Fruit fly (Drosophila melanogaster) whole organism, embryonic: ENCODE data around the gene Dap160.
A peak's percentile ranks its signal among the peaks of the same experiment; 100 is the strongest.

Source experiments
- Adf1 ChIP-seq: fragments of 200-800 bp; sonication (Bioruptor generic); IDR thresholded peaks from 2 replicates; pipeline ENCODE4 v1.3.6; 2022; ENCODE audit warnings: missing biosample characterization, missing genetic modification characterization
- B-H1 ChIP-seq: fragments of 200-800 bp; sonication (Bioruptor generic); IDR thresholded peaks from 3 replicates; pipeline ENCODE4 v1.3.6; 2022; ENCODE audit warnings: missing biosample characterization, missing genetic modification characterization
- CG10321 ChIP-seq: fragments of 200-800 bp; sonication (Bioruptor generic); IDR thresholded peaks from 2 replicates; pipeline ENCODE4 v1.3.6; 2022; ENCODE audit warnings: missing biosample characterization, missing genetic modification characterization
- CG11696 ChIP-seq: fragments of 200-800 bp; sonication (Bioruptor generic); IDR thresholded peaks from 2 replicates; pipeline ENCODE4 v1.3.6; 2022; ENCODE audit warnings: missing biosample characterization, missing genetic modification characterization
- CG13287 ChIP-seq: fragments of 200-800 bp; sonication (Bioruptor generic); IDR thresholded peaks from 2 replicates; pipeline ENCODE4 v1.3.6; 2022; ENCODE audit warnings: missing biosample characterization, missing genetic modification characterization; ENCODE audit not compliant: partially characterized antibody
- CG13775 ChIP-seq: fragments of 200-800 bp; sonication (Bioruptor generic); optimal IDR thresholded peaks from 3 replicates; lab custom pipeline; 2017; ENCODE audit warnings: missing biosample characterization, mild to moderate bottlenecking, missing genetic modification characterization
- CG14014 ChIP-seq: fragments of 200-800 bp; sonication (Bioruptor generic); IDR thresholded peaks from 2 replicates; pipeline ENCODE4 v1.3.6; 2022; ENCODE audit warnings: missing biosample characterization, missing genetic modification characterization
- CG14441 ChIP-seq: fragments of 200-800 bp; sonication (Bioruptor generic); IDR thresholded peaks from 2 replicates; pipeline ENCODE4 v1.3.6; 2022; ENCODE audit warnings: missing biosample characterization, missing genetic modification characterization
- CG15269 ChIP-seq: fragments of 200-800 bp; sonication (Bioruptor generic); optimal IDR thresholded peaks from 2 replicates; lab custom pipeline; 2018; ENCODE audit warnings: missing biosample characterization, mild to moderate bottlenecking, missing genetic modification characterization, moderate library complexity
- CG15514 ChIP-seq: fragments of 200-800 bp; sonication (Bioruptor generic); optimal IDR thresholded peaks from 3 replicates; lab custom pipeline; 2017; ENCODE audit warnings: missing biosample characterization, missing genetic modification characterization, mild to moderate bottlenecking, moderate library complexity, missing genetic modification reagents
- CG1603 ChIP-seq: fragments of 200-800 bp; sonication (Bioruptor generic); optimal IDR thresholded peaks from 2 replicates; lab custom pipeline; 2019; ENCODE audit warnings: missing biosample characterization, mild to moderate bottlenecking, missing genetic modification characterization, moderate library complexity
- CG18599 ChIP-seq: fragments of 200-800 bp; sonication (Bioruptor generic); optimal IDR thresholded peaks from 3 replicates; lab custom pipeline; 2017; ENCODE audit warnings: missing biosample characterization, missing genetic modification characterization, mild to moderate bottlenecking, moderate library complexity, missing genetic modification reagents
- CG18764 ChIP-seq: fragments of 200-800 bp; sonication (Bioruptor generic); optimal IDR thresholded peaks from 3 replicates; lab custom pipeline; 2016; ENCODE audit warnings: missing biosample characterization, missing genetic modification characterization
- CG2199 ChIP-seq: fragments of 200-800 bp; sonication (Bioruptor generic); IDR thresholded peaks from 3 replicates; pipeline ENCODE4 v1.3.6; 2022; ENCODE audit warnings: missing biosample characterization, missing genetic modification characterization
- CG31224 ChIP-seq: fragments of 200-800 bp; sonication (Bioruptor generic); IDR thresholded peaks from 2 replicates; pipeline ENCODE4 v1.3.6; 2022; ENCODE audit warnings: missing biosample characterization, missing genetic modification characterization
- CG32772 ChIP-seq: fragments of 200-800 bp; sonication (Bioruptor generic); IDR thresholded peaks from 2 replicates; pipeline ENCODE4 v1.3.6; 2022; ENCODE audit warnings: missing biosample characterization, missing genetic modification characterization
- CG34376 ChIP-seq: fragments of 200-800 bp; sonication (Bioruptor generic); optimal IDR thresholded peaks from 2 replicates; lab custom pipeline; 2018; ENCODE audit warnings: missing biosample characterization, mild to moderate bottlenecking, missing genetic modification characterization
- CG4820 ChIP-seq: fragments of 200-800 bp; sonication (Bioruptor generic); optimal IDR thresholded peaks from 3 replicates; lab custom pipeline; 2016; ENCODE audit warnings: missing biosample characterization, missing genetic modification characterization
- CG5953 ChIP-seq: fragments of 200-800 bp; sonication (Bioruptor generic); IDR thresholded peaks from 2 replicates; pipeline ENCODE4 v1.3.6; 2022; ENCODE audit warnings: missing biosample characterization, missing genetic modification characterization
- CG6765 ChIP-seq: fragments of 200-800 bp; sonication (Bioruptor generic); optimal IDR thresholded peaks from 3 replicates; lab custom pipeline; 2017; ENCODE audit warnings: missing biosample characterization, mild to moderate bottlenecking, missing genetic modification characterization
- CG7987 ChIP-seq: fragments of 200-800 bp; sonication (Bioruptor generic); optimal IDR thresholded peaks from 2 replicates; lab custom pipeline; 2018; ENCODE audit warnings: missing biosample characterization, mild to moderate bottlenecking, missing genetic modification characterization, moderate library complexity
- CG8290 ChIP-seq, 3 experiments: fragments of 200-800 bp; sonication (Bioruptor generic); optimal IDR thresholded peaks; 2 replicates each; lab custom pipeline; 2016 to 2019; ENCODE audit warnings: missing biosample characterization in 3 of 3, missing genetic modification characterization in 3 of 3, mild to moderate bottlenecking in 2 of 3, moderate library complexity in 1 of 3
- CG9797 ChIP-seq: fragments of 200-800 bp; sonication (Bioruptor generic); optimal IDR thresholded peaks from 3 replicates; lab custom pipeline; 2018; ENCODE audit warnings: missing biosample characterization, mild to moderate bottlenecking, missing genetic modification characterization
- D19A ChIP-seq: fragments of 200-800 bp; optimal IDR thresholded peaks from 3 replicates; lab custom pipeline; 2019; ENCODE audit warnings: missing biosample characterization, mild to moderate bottlenecking, missing genetic modification characterization, moderate library complexity
- Dll ChIP-seq: fragments of 200-800 bp; sonication (Bioruptor generic); IDR thresholded peaks from 4 replicates; pipeline ENCODE4 v1.3.6; 2022; ENCODE audit warnings: missing biosample characterization, missing genetic modification characterization; ENCODE audit not compliant: partially characterized antibody
- ERR ChIP-seq: fragments of 200-800 bp; sonication (Bioruptor generic); optimal IDR thresholded peaks from 2 replicates; lab custom pipeline; 2016; ENCODE audit warnings: missing biosample characterization, missing genetic modification characterization
- H2.0 ChIP-seq: fragments of 200-800 bp; sonication (Bioruptor generic); IDR thresholded peaks from 2 replicates; pipeline ENCODE4 v1.3.6; 2022; ENCODE audit warnings: missing biosample characterization, missing genetic modification characterization
- HLH54F ChIP-seq: fragments of 200-800 bp; sonication (Bioruptor generic); optimal IDR thresholded peaks from 3 replicates; lab custom pipeline; 2016; ENCODE audit warnings: missing biosample characterization, missing genetic modification characterization
- Hmr ChIP-seq: fragments of 200-800 bp; sonication (Bioruptor generic); optimal IDR thresholded peaks from 3 replicates; lab custom pipeline; 2017; ENCODE audit warnings: mild to moderate bottlenecking, missing biosample characterization, missing genetic modification reagents, missing genetic modification characterization
- Hr51 ChIP-seq, 2 experiments: fragments of 200-800 bp; sonication (Bioruptor generic); optimal IDR thresholded peaks; 2 replicates in 1 of 2; 3 replicates in 1 of 2; lab custom pipeline; 2016 to 2018; ENCODE audit warnings: missing biosample characterization in 2 of 2, missing genetic modification characterization in 2 of 2, mild to moderate bottlenecking in 1 of 2, moderate library complexity in 1 of 2
- Meics ChIP-seq: fragments of 200-800 bp; sonication (Bioruptor generic); optimal IDR thresholded peaks from 2 replicates; lab custom pipeline; 2017; ENCODE audit warnings: missing biosample characterization, mild to moderate bottlenecking, missing genetic modification characterization
- Nf-YC ChIP-seq: fragments of 200-800 bp; optimal IDR thresholded peaks from 3 replicates; lab custom pipeline; 2019; ENCODE audit warnings: missing biosample characterization, mild to moderate bottlenecking, missing genetic modification characterization, moderate library complexity
- Six4 ChIP-seq: fragments of 200-800 bp; sonication (Bioruptor generic); optimal IDR thresholded peaks from 2 replicates; lab custom pipeline; 2016; ENCODE audit warnings: missing biosample characterization, missing genetic modification characterization
- Sry-δ ChIP-seq: fragments of 200-800 bp; sonication (Bioruptor generic); optimal IDR thresholded peaks from 2 replicates; lab custom pipeline; 2016; ENCODE audit warnings: missing biosample characterization, missing genetic modification characterization
- Vsx1 ChIP-seq: fragments of 200-800 bp; sonication (Bioruptor generic); optimal IDR thresholded peaks from 2 replicates; lab custom pipeline; 2017; ENCODE audit warnings: missing biosample characterization, mild to moderate bottlenecking, missing genetic modification characterization, missing genetic modification reagents
- ab ChIP-seq: fragments of 200-800 bp; sonication (Bioruptor generic); optimal IDR thresholded peaks from 2 replicates; lab custom pipeline; 2016; ENCODE audit warnings: missing biosample characterization, missing genetic modification characterization
- cg ChIP-seq: fragments of 200-800 bp; sonication (Bioruptor generic); optimal IDR thresholded peaks from 3 replicates; lab custom pipeline; 2019; ENCODE audit warnings: missing biosample characterization, mild to moderate bottlenecking, missing genetic modification characterization, moderate library complexity
- dmrt11E ChIP-seq: fragments of 200-800 bp; sonication (Bioruptor generic); optimal IDR thresholded peaks from 3 replicates; lab custom pipeline; 2018; ENCODE audit warnings: missing biosample characterization, mild to moderate bottlenecking, missing genetic modification characterization, moderate library complexity
- gcm ChIP-seq: fragments of 200-800 bp; sonication (Bioruptor generic); optimal IDR thresholded peaks from 2 replicates; lab custom pipeline; 2019; ENCODE audit warnings: missing biosample characterization, mild to moderate bottlenecking, missing genetic modification characterization, moderate library complexity
- maf-S ChIP-seq: fragments of 200-800 bp; sonication (Bioruptor generic); optimal IDR thresholded peaks from 2 replicates; lab custom pipeline; 2016; ENCODE audit warnings: missing biosample characterization, missing genetic modification characterization
- odd ChIP-seq: fragments of 200-800 bp; sonication (Bioruptor generic); optimal IDR thresholded peaks from 2 replicates; lab custom pipeline; 2017; ENCODE audit warnings: missing biosample characterization, mild to moderate bottlenecking, missing genetic modification characterization
- onecut ChIP-seq: fragments of 200-800 bp; sonication (Bioruptor generic); IDR thresholded peaks from 2 replicates; pipeline ENCODE4 v1.3.6; 2022; ENCODE audit warnings: missing biosample characterization, missing genetic modification characterization
- pfk ChIP-seq: fragments of 200-800 bp; sonication (Bioruptor generic); optimal IDR thresholded peaks from 2 replicates; lab custom pipeline; 2018; ENCODE audit warnings: missing biosample characterization, mild to moderate bottlenecking, missing genetic modification characterization, moderate library complexity
- scrt ChIP-seq: fragments of 200-800 bp; sonication (Bioruptor generic); optimal IDR thresholded peaks from 2 replicates; lab custom pipeline; 2018; ENCODE audit warnings: missing biosample characterization, mild to moderate bottlenecking, missing genetic modification characterization, moderate library complexity
- sisA ChIP-seq: fragments of 200-800 bp; sonication (Bioruptor generic); IDR thresholded peaks from 2 replicates; pipeline ENCODE4 v1.3.6; 2022; ENCODE audit warnings: missing biosample characterization, missing genetic modification characterization
- slp2 ChIP-seq: fragments of 200-800 bp; sonication (Bioruptor generic); optimal IDR thresholded peaks from 2 replicates; lab custom pipeline; 2016; ENCODE audit warnings: missing biosample characterization, missing genetic modification characterization
- sna ChIP-seq: fragments of 200-800 bp; sonication (Bioruptor generic); IDR thresholded peaks from 2 replicates; pipeline ENCODE4 v1.3.6; 2022; ENCODE audit warnings: missing biosample characterization, missing genetic modification characterization; ENCODE audit not compliant: partially characterized antibody
- sr ChIP-seq: fragments of 200-800 bp; sonication (Bioruptor generic); IDR thresholded peaks from 3 replicates; pipeline ENCODE4 v1.3.6; 2022; ENCODE audit warnings: missing biosample characterization, missing genetic modification characterization
- tll ChIP-seq, 2 experiments: fragments of 200-800 bp in 1 of 2; fragments of >200 bp in 1 of 2; sonication (Bioruptor generic) in 1 of 2; optimal IDR thresholded peaks; 2 replicates each; lab custom pipeline; 2017 to 2019; ENCODE audit warnings: missing biosample characterization in 2 of 2, missing genetic modification characterization in 2 of 2, mild to moderate bottlenecking in 1 of 2, moderate library complexity in 1 of 2

Dap160 gene

DNA sequence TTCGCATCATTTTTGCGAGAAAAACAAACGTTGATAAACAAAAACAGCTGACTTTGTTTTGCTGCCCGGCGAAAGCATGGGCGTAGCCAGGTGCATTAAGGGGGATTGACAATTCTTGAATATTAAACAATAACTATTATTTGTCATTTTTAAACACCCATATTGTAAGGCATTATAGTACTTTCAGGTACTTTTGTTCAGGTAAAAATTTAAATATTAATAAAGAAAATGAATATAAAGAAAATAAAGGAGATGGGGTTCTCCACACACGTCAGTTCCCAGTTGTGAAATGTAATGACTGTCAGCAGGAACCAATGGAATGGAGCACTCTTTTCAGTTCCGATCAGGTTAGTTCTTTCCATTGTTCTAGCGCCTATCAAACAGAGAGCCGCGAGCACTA lies 16.4 kb upstream of the Dap160 start, which contains the start of the genes Coq3 and Pld3 (continued):
- TF ChIP-seq CG6765 (GFP tag; lab: Kevin White, UChicago) = peak; percentile 66
- TF ChIP-seq Hmr (GFP tag; lab: Kevin White, UChicago) = peak; percentile 89
- TF ChIP-seq pfk = peak; percentile 94
- no peak for TF ChIP-seq CG9797
- peak; percentile 75 for TF ChIP-seq CG1603
- TF ChIP-seq Nf-YC = peak; percentile 66
- peak; percentile 52 for TF ChIP-seq ERR (GFP tag; lab: Kevin White, UChicago)
- TF ChIP-seq B-H1 = peak; percentile 61; the same call in 2 of the 3 replicates
- TF ChIP-seq Adf1 (GFP tag; lab: Robert Waterston, UW) = peak; percentile 56
- TF ChIP-seq CG34376 (GFP tag; lab: Kevin White, UChicago) = peak; percentile 70
- 0 out of 3 replicates have a peak, but pooled peaks have one; percentile 36 for TF ChIP-seq sr (GFP tag; lab: Robert Waterston, UW)
- peak; percentile 61; the same call in 1 of the 2 replicates for TF ChIP-seq CG5953
- no peak for TF ChIP-seq Vsx1 (GFP tag; lab: Kevin White, UChicago)
- peak; percentile 93 for TF ChIP-seq CG18599
- peak; percentile 61 for TF ChIP-seq onecut (GFP tag; lab: Robert Waterston, UW)
- TF ChIP-seq CG32772 (GFP tag; lab: Robert Waterston, UW) = peak; percentile 73
- TF ChIP-seq CG8290 (GFP tag; optimal IDR thresholded peaks at IDR 0.05; lab: Kevin White, UChicago) = peak; percentile 72
- TF ChIP-seq CG8290 (tag; optimal IDR thresholded peaks at IDR 0.05; lab: Kevin White, UChicago) = peak in 1 of 2 experiments; percentile 90
- TF ChIP-seq scrt = peak; percentile 71
- TF ChIP-seq CG14441 (GFP tag; lab: Robert Waterston, UW) = peak; percentile 76
- peak; percentile 71 for TF ChIP-seq HLH54F (GFP tag; lab: Kevin White, UChicago)
- TF ChIP-seq slp2 (GFP tag; lab: Kevin White, UChicago) = peak; percentile 48
- TF ChIP-seq odd (GFP tag; lab: Kevin White, UChicago) = peak; percentile 77
- TF ChIP-seq CG2199 (GFP tag; lab: Robert Waterston, UW) = 0 out of 3 replicates have a peak, but pooled peaks have one; percentile 38
- TF ChIP-seq Hr51 (GFP tag; optimal IDR thresholded peaks at IDR 0.05; lab: Kevin White, UChicago) = peak; percentile 69 to 82
- peak; percentile 67 for TF ChIP-seq gcm (GFP tag; lab: Kevin White, UChicago)
- TF ChIP-seq CG31224 = peak; percentile 60; the same call in 1 of the 2 replicates
- TF ChIP-seq CG14014 (GFP tag; lab: Robert Waterston, UW) = peak; percentile 81
- TF ChIP-seq cg (GFP tag; lab: Kevin White, UChicago) = no peak
- peak; percentile 97 for TF ChIP-seq CG15514 (GFP tag; lab: Kevin White, UChicago)
- peak; percentile 80 for TF ChIP-seq CG13775
- no peak for TF ChIP-seq tll (GFP tag; optimal IDR thresholded peaks at IDR 0.05; lab: Kevin White, UChicago)
- peak; percentile 68 for TF ChIP-seq dmrt11E (tag; lab: Kevin White, UChicago)
- peak; percentile 69 for TF ChIP-seq maf-S (GFP tag; lab: Kevin White, UChicago)
- TF ChIP-seq Dll = no peak
- peak; percentile 65 for TF ChIP-seq CG18764 (GFP tag; lab: Kevin White, UChicago)
- peak; percentile 76 for TF ChIP-seq sisA (GFP tag; lab: Robert Waterston, UW)
- TF ChIP-seq Sry-δ (GFP tag; lab: Kevin White, UChicago) = peak; percentile 23
- 0 out of 2 replicates have a peak, but pooled peaks have one; percentile 23 for TF ChIP-seq CG10321 (GFP tag; lab: Robert Waterston, UW)
- TF ChIP-seq H2.0 = peak; percentile 73
- peak; percentile 69 for TF ChIP-seq CG4820 (GFP tag; lab: Kevin White, UChicago)
- TF ChIP-seq ab (GFP tag; lab: Kevin White, UChicago) = peak; percentile 30
- peak; percentile 64 for TF ChIP-seq CG7987 (GFP tag; lab: Kevin White, UChicago)
- TF ChIP-seq CG11696 (GFP tag; lab: Robert Waterston, UW) = peak; percentile 66; the same call in 1 of the 2 replicates
- peak; percentile 77 for TF ChIP-seq Six4 (GFP tag; lab: Kevin White, UChicago)
- peak; percentile 86 for TF ChIP-seq Meics (GFP tag; lab: Kevin White, UChicago)
- TF ChIP-seq sna (GFP tag; lab: Robert Waterston, UW) = no peak
- peak; percentile 84 for TF ChIP-seq CG15269 (tag; lab: Kevin White, UChicago)
- TF ChIP-seq CG13287 = no peak
- peak; percentile 72 for TF ChIP-seq D19A (tag; lab: Kevin White, UChicago)
